Worm (Caenorhabditis elegans) whole organism, L3 larva: ENCODE data around the gene dhs-16.

ENCODE experiments used
- R02D3.7 ChIP-seq: fragments of 150-350 bp; optimal IDR thresholded peaks from 2 replicates; lab custom pipeline; 2014; ENCODE audit warnings: missing biosample characterization, missing genetic modification characterization
- ceh-16 ChIP-seq: sonication (generic microtip); optimal IDR thresholded peaks from 2 replicates; lab custom pipeline; 2017; ENCODE audit warnings: missing biosample characterization, missing genetic modification characterization
- ceh-28 ChIP-seq: fragments of 150-350 bp; optimal IDR thresholded peaks from 2 replicates; lab custom pipeline; 2014; ENCODE audit warnings: missing biosample characterization, missing genetic modification reagents, missing genetic modification characterization
- ceh-82 ChIP-seq: fragments of 150-350 bp; optimal IDR thresholded peaks from 2 replicates; lab custom pipeline; 2014; ENCODE audit warnings: missing biosample characterization, missing genetic modification characterization
- ceh-9 ChIP-seq: sonication (generic microtip); optimal IDR thresholded peaks from 2 replicates; lab custom pipeline; 2018; ENCODE audit warnings: missing biosample characterization, missing genetic modification characterization
- egl-27 ChIP-seq: sonication (generic microtip); optimal IDR thresholded peaks from 4 replicates; lab custom pipeline; 2017; ENCODE audit warnings: missing biosample characterization, missing genetic modification reagents, missing genetic modification characterization
- elt-1 ChIP-seq: fragments of 150-350 bp; optimal IDR thresholded peaks from 2 replicates; lab custom pipeline; 2014; ENCODE audit warnings: missing biosample characterization, missing genetic modification characterization
- elt-3 ChIP-seq, 3 experiments: fragments of 150-350 bp in 1 of 3; sonication (generic microtip) in 2 of 3; optimal IDR thresholded peaks; 2 replicates in 2 of 3; 4 replicates in 1 of 3; lab custom pipeline; 2014 to 2017; ENCODE audit warnings: missing biosample characterization in 3 of 3, missing genetic modification characterization in 3 of 3
- fkh-10 ChIP-seq: sonication (generic microtip); optimal IDR thresholded peaks from 2 replicates; lab custom pipeline; 2017; ENCODE audit warnings: missing biosample characterization, missing genetic modification reagents, missing genetic modification characterization
- fos-1 ChIP-seq: fragments of 150-350 bp; optimal IDR thresholded peaks from 2 replicates; lab custom pipeline; 2014; ENCODE audit warnings: missing biosample characterization, missing genetic modification characterization
- hmg-11 ChIP-seq: sonication (generic microtip); optimal IDR thresholded peaks from 2 replicates; lab custom pipeline; 2016; ENCODE audit warnings: missing genetic modification characterization, missing compliant biosample characterization
- jun-1 ChIP-seq: fragments of 150-350 bp; optimal IDR thresholded peaks from 2 replicates; lab custom pipeline; 2014; ENCODE audit warnings: missing biosample characterization, missing genetic modification reagents, missing genetic modification characterization
- lin-15B ChIP-seq: fragments of 150-350 bp; optimal IDR thresholded peaks from 2 replicates; lab custom pipeline; 2014; ENCODE audit warnings: missing biosample characterization, missing genetic modification characterization
- lin-39 ChIP-seq: fragments of 150-350 bp; optimal IDR thresholded peaks from 2 replicates; lab custom pipeline; 2018; ENCODE audit warnings: missing biosample characterization, missing genetic modification reagents, missing genetic modification characterization
- mdl-1 ChIP-seq: fragments of 150-350 bp; optimal IDR thresholded peaks from 2 replicates; lab custom pipeline; 2014; ENCODE audit warnings: missing biosample characterization, missing genetic modification characterization
- nfya-1 ChIP-seq: sonication (generic microtip); optimal IDR thresholded peaks from 2 replicates; lab custom pipeline; 2017; ENCODE audit warnings: missing genetic modification characterization, mild to moderate bottlenecking, missing compliant biosample characterization, antibody characterized with exemption, moderate library complexity; ENCODE audit not compliant: insufficient read depth
- nhr-237 ChIP-seq: fragments of 150-350 bp; optimal IDR thresholded peaks from 2 replicates; lab custom pipeline; 2014; ENCODE audit warnings: missing biosample characterization, missing genetic modification characterization
- nhr-28 ChIP-seq: fragments of 150-350 bp; optimal IDR thresholded peaks from 2 replicates; lab custom pipeline; 2014; ENCODE audit warnings: missing biosample characterization, missing genetic modification characterization
- nhr-43 ChIP-seq: sonication (generic microtip); optimal IDR thresholded peaks from 2 replicates; lab custom pipeline; 2016; ENCODE audit warnings: mild to moderate bottlenecking, missing genetic modification characterization, missing compliant biosample characterization; ENCODE audit not compliant: poor library complexity, severe bottlenecking
- nhr-76 ChIP-seq: fragments of 150-350 bp; sonication (generic microtip); optimal IDR thresholded peaks from 5 replicates; lab custom pipeline; 2014; ENCODE audit warnings: missing biosample characterization, missing genetic modification characterization
- nhr-77 ChIP-seq: fragments of 150-350 bp; optimal IDR thresholded peaks from 2 replicates; lab custom pipeline; 2014; ENCODE audit warnings: missing biosample characterization, missing genetic modification characterization
- pha-4 ChIP-seq: fragments of 150-350 bp; optimal IDR thresholded peaks from 2 replicates; lab custom pipeline; 2014; ENCODE audit warnings: missing biosample characterization, missing genetic modification reagents, missing genetic modification characterization
- tbx-2 ChIP-seq: sonication (generic microtip); optimal IDR thresholded peaks from 2 replicates; lab custom pipeline; 2016; ENCODE audit warnings: mild to moderate bottlenecking, missing genetic modification characterization, missing compliant biosample characterization
- unc-39 ChIP-seq: sonication (generic microtip); optimal IDR thresholded peaks from 4 replicates; lab custom pipeline; 2017; ENCODE audit warnings: missing biosample characterization, missing genetic modification characterization
- unc-62 ChIP-seq: fragments of 150-350 bp; sonication (generic microtip); optimal IDR thresholded peaks from 4 replicates; lab custom pipeline; 2014; ENCODE audit warnings: missing biosample characterization, missing genetic modification reagents, missing genetic modification characterization
- zag-1 ChIP-seq: fragments of 150-350 bp; optimal IDR thresholded peaks from 2 replicates; lab custom pipeline; 2014; ENCODE audit warnings: missing biosample characterization, missing genetic modification characterization
- ztf-11 ChIP-seq: fragments of 150-350 bp; optimal IDR thresholded peaks from 2 replicates; lab custom pipeline; 2014; ENCODE audit warnings: missing biosample characterization, missing genetic modification characterization
- ztf-4 ChIP-seq: fragments of 150-350 bp; optimal IDR thresholded peaks from 2 replicates; lab custom pipeline; 2014; ENCODE audit warnings: missing biosample characterization, missing genetic modification characterization

Gene dhs-16

DNA sequence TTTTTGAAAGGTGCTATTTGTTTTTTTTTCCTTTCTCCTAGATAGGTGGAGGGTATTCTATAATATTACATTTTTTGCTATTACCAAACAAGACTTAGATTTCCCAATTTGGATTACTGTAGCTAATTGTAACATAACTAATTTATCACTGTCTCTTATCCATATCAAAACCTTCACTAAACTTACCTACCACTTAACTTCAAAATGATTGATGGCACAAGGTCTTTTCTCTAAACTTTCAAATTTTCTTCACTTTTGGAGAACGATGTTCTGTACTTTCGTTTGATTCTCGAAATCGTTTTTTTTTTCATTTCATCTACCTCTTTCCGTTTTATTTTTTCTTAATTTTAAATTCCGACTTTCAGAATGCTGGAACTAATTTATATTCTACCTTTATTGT lies at the start of gene dhs-16:
Gene dhs-16 (plus strand): TSS at position 366 of the 400 bp plus-strand sequence.
- TF ChIP-seq ceh-16 (tag; lab: Kevin White, UChicago) (no peak), zag-1 (tag; lab: Kevin White, UChicago) (no peak), nhr-43 (tag; lab: Kevin White, UChicago) (no peak), ceh-9 (no peak), nhr-28 (no peak), nhr-76 (tag; lab: Kevin White, UChicago) (no peak)

DNA sequence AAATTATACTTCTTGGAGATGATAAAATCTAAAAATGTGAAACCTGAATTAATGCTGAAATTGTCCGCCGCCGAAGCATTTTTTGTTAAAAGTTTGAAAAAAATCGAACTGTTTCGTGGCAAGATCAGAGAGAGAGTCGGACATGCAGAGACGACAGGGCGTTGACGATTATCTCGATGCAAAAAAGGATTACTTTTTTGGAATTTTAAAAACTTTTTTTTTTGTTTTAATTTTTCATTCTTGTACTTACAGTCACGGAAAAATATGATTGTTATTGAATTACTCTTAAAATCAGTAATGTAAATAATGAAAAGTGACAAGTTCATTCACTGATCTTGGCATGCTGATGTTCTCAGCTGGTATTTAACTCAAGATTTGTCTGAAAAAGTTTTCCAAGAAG lies 46.9 kb upstream of the dhs-16 start, which contains the start of the genes M03F8.5 and M03F8.7:
Gene M03F8.5 (minus strand): TSS at position 101 of the 400 bp plus-strand sequence.
Gene M03F8.7 (plus strand): TSS at position 249 of the 400 bp plus-strand sequence.
- TF ChIP-seq unc-39 (no peak), fos-1 (tag; lab: Kevin White, UChicago) (no peak), egl-27 (no peak), nhr-76 (tag; lab: Kevin White, UChicago) (no peak)

DNA sequence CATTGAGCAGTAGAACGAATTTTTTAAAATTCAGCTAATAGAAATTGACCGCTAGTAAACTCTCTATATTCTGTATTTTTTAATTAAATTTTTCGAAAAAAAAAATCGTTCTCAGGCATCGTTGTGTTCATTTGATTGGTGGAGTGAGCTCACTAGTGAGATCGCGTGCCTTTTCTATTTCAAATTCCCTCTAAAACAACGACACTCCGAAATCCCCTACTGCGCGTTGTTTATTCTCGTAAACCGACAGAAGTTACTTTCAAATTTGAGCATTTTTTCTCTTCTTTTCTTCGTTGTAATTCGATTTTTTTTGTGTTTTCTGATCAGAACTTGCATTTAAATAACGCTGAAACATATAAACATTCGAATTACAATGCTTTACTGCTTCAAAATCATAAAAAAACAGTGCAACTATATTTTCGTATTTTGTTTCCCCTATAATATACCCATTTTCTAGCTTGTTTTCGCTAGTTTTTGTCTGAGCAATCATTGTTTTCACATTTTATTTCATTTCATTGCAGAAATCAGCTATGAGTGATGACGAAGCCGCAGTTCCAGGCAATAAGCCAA lies 44.0 kb upstream of the dhs-16 start, which contains the start of gene syf-3:
Gene syf-3 (plus strand): TSS at position 520 of the 570 bp plus-strand sequence.
- peak; percentile 52 for TF ChIP-seq nfya-1 (tag; lab: Kevin White, UChicago)
- TF ChIP-seq unc-62 (GFP tag; lab: Kevin White, UChicago) = no peak
- TF ChIP-seq pha-4 (tag; lab: Kevin White, UChicago) = peak; percentile 63
- TF ChIP-seq R02D3.7 (tag; lab: Kevin White, UChicago) = peak; percentile 83
- TF ChIP-seq jun-1 (tag; lab: Kevin White, UChicago) = peak; percentile 7
- TF ChIP-seq elt-1 (tag; lab: Kevin White, UChicago) = no peak
- TF ChIP-seq egl-27 = no peak
- TF ChIP-seq zag-1 (tag; lab: Kevin White, UChicago) = no peak
- TF ChIP-seq lin-15B (tag; lab: Kevin White, UChicago) = peak; percentile 41
- TF ChIP-seq elt-3 (tag; optimal IDR thresholded peaks at IDR 0.05; lab: Kevin White, UChicago) = no peak
- TF ChIP-seq hmg-11 (tag; lab: Kevin White, UChicago) = peak; percentile 69

DNA sequence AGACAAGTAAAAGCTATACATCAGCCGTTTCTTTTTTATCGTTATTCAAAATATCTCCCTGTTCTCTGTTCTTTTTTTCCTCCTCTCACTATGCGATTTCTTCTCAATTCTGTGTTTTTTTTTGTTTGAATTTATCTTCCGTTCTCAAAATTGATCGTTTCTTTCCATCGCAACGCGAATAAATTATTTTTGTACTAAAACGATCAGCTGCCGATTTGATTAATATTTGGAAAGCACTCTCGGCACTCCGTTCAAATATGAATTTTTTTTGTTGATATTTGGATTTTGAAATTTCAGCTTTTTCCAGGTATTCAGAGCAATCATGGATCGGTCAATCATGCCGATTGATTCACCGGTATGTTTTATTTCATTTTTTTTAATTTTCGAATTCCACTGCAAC lies 40.4 kb upstream of the dhs-16 start, which contains the start of gene pst-1:
Gene pst-1 (plus strand): TSS at position 301 of the 400 bp plus-strand sequence.
- TF ChIP-seq lin-15B (tag; lab: Kevin White, UChicago) = no peak
- no peak for TF ChIP-seq nhr-76 (tag; lab: Kevin White, UChicago)
- TF ChIP-seq, all 47 proteins: peak for 0

DNA sequence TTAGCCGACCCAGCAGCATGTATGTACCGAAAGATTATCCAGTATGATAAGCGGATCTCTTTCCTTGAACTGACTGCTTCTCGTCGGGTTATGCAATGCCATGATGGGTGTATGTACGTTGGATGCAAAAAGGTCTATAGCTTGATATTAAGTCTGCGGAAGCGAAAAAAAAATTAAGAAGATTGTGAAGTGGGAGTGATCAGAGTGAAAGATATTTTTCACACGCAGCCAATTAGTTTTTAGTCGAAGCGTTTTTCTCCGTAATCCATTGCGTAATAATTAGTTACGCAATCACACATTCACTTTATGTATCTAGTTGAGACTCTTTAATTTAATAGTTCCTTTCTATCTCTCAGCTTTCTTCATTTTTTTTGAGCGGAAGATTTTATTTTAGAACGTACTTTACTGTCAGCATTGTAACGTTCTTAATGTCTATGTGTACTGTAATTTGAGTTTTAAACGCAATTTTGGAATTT lies 33.8 kb upstream of the dhs-16 start:
- TF ChIP-seq fos-1 (tag; lab: Kevin White, UChicago) = no peak
- no peak for TF ChIP-seq R02D3.7 (tag; lab: Kevin White, UChicago)
- peak; percentile 7 for TF ChIP-seq elt-1 (tag; lab: Kevin White, UChicago)
- TF ChIP-seq, all 47 proteins: peak for 1

DNA sequence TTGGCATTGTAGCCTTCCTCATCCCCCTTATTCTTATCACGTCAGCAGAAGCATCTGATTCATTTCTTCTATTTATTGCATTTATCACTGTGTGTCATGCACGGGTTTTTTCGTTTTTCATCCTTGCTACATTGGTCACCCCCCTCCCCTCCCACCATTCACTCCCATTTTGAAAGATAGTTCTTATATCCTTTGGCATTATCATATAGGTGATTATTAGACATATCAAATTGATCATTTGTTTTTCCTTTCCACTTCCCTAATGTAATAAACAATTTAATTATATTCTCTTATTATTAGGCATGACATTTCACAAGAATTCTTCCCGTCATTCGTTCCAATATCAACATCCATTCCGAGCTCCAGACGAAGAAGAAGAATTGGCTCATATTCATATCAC lies 32.4 kb upstream of the dhs-16 start, which contains the start of gene M03F8.1:
Gene M03F8.1 (plus strand): TSS at position 301 of the 400 bp plus-strand sequence.
- no peak for TF ChIP-seq fkh-10
- TF ChIP-seq unc-39 = no peak
- no peak for TF ChIP-seq ceh-82
- no peak for TF ChIP-seq ztf-4 (tag; lab: Kevin White, UChicago)
- TF ChIP-seq nhr-77 (tag; lab: Kevin White, UChicago) = no peak
- TF ChIP-seq mdl-1 (tag; lab: Kevin White, UChicago) = no peak
- TF ChIP-seq ceh-28 = no peak
- no peak for TF ChIP-seq ztf-11 (tag; lab: Kevin White, UChicago)
- TF ChIP-seq ceh-9 = no peak
- no peak for TF ChIP-seq tbx-2
- no peak for TF ChIP-seq lin-39 (tag; lab: Kevin White, UChicago)
- TF ChIP-seq egl-27 = no peak

DNA sequence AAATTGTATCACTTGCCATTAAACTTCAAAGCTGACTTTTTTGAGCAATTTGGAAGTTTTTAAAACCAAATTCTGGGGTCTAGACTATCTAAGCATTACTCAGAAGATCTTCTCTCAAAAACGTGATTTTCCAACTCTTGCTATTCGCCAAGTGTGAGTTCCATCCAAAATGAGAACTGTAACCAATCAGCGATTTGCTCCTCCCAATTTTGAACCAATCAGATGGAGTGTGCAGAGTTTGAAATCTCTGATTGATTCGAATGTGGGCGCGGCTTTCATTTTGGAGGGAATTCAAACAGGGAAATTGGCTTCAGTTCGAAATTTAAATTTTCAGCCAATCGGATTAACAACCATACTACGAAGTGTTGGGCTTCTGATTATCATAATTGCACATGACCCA lies 30.5 kb upstream of the dhs-16 start:
- TF ChIP-seq nhr-237 (tag; lab: Kevin White, UChicago) (no peak), fos-1 (tag; lab: Kevin White, UChicago) (no peak), nfya-1 (tag; lab: Kevin White, UChicago) (peak; percentile 88), ceh-82 (no peak)
